Worm (Caenorhabditis elegans): ENCODE results near the gene fbxc-7.
"Not testable (repeated sequence)": the region's sequence is repeated elsewhere in the genome, so short reads cannot be mapped to it uniquely, and the experiment has no call there.

DNA sequence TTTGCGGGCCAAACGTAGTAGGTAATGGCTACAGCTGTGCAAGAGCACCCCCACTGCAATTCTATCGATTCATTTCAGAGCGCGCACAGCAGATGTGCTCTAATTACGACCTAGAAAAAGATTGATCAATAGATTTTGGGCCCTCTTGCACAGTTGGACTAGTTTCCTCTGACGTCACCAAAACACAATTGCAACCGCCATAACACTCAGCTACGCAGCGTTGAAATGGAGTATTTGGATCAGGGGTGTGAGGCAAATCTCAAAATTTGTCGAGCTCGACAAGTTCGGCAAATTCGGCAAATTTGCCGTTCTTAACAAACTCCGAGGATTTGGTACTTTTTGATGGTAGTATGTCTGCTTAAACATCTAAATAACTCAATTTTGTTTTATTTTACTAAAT, 12.2 kb downstream of the fbxc-7 start, which contains the start of gene fbxc-18:
- TF ChIP-seq R02D3.7, elt-3 (tag; optimal IDR thresholded peaks at IDR 0.05): not testable (repeated sequence)
